Fruit fly (Drosophila melanogaster): ENCODE results near the gene robo2.

The robo2 gene

DNA sequence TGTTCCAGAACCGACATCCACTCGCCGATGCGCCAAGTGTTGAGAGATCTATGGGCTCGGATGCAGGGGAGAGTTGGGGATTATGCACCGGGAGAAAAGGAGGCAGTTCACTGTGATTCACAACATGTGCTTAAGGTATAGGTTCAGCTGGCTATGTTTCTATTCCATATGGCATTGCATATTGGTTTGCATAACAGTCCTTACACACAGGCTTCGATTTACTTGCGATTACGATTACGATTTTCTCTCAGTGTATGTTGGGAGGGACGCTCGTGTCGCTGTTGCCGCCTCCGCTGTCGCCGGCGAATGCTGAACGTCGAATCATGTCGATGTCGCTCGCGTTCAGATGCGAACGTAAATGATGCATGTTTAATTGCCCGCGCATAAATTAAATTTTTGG lies 13.5 kb upstream of the robo2 start (continued):
- TF ChIP-seq lz (GFP tag; optimal IDR thresholded peaks at IDR 0.05): peak; percentile 17
- TF ChIP-seq CG15336 (GFP tag; IDR thresholded peaks at IDR 0.05): no peak
- peak; percentile 91 for TF ChIP-seq Eip75B (GFP tag; optimal IDR thresholded peaks at IDR 0.05)
- TF ChIP-seq CG6808 (GFP tag; optimal IDR thresholded peaks at IDR 0.05): peak; percentile 86
- TF ChIP-seq CG11902 (GFP tag; optimal IDR thresholded peaks at IDR 0.05): no peak
- TF ChIP-seq dac (GFP tag; optimal IDR thresholded peaks at IDR 0.05): peak; percentile 65
- no peak for TF ChIP-seq cyc (GFP tag; optimal IDR thresholded peaks at IDR 0.05)
- peak; percentile 50 for TF ChIP-seq fd85E (GFP tag; optimal IDR thresholded peaks at IDR 0.05)
- TF ChIP-seq CG8632 (GFP tag; optimal IDR thresholded peaks at IDR 0.05): no peak
- peak; percentile 91 for TF ChIP-seq CG10669 (GFP tag; optimal IDR thresholded peaks at IDR 0.05)
- peak; percentile 88 for TF ChIP-seq esn (GFP tag; optimal IDR thresholded peaks at IDR 0.05)
- peak; percentile 87 for TF ChIP-seq CG3032 (tag; optimal IDR thresholded peaks at IDR 0.05)
- TF ChIP-seq pdm3 (GFP tag; optimal IDR thresholded peaks at IDR 0.05): peak; percentile 87
- TF ChIP-seq ss (GFP tag; optimal IDR thresholded peaks at IDR 0.05): no peak
- TF ChIP-seq Smox (GFP tag; optimal IDR thresholded peaks at IDR 0.05): no peak
- no peak for TF ChIP-seq Ets96B (tag; optimal IDR thresholded peaks at IDR 0.05)
- TF ChIP-seq acj6 (GFP tag; optimal IDR thresholded peaks at IDR 0.05): no peak
- TF ChIP-seq CG7368 (GFP tag; optimal IDR thresholded peaks at IDR 0.05): peak; percentile 90
- peak; percentile 89 for TF ChIP-seq Met (GFP tag; optimal IDR thresholded peaks at IDR 0.05)
- no peak for TF ChIP-seq achi (GFP tag; optimal IDR thresholded peaks at IDR 0.05)
- TF ChIP-seq OdsH (GFP tag; optimal IDR thresholded peaks at IDR 0.05): peak; percentile 91
- TF ChIP-seq CG9139 (GFP tag; optimal IDR thresholded peaks at IDR 0.05): no peak
- no peak for TF ChIP-seq dsx (GFP tag; optimal IDR thresholded peaks at IDR 0.05; ENCODE audit: poor library complexity, severe bottlenecking)
- TF ChIP-seq CG11762 (GFP tag; optimal IDR thresholded peaks at IDR 0.05; ENCODE audit: insufficient read depth): peak; percentile 91
- TF ChIP-seq CG8119 (GFP tag; IDR thresholded peaks at IDR 0.05): peak; percentile 77
- TF ChIP-seq net (GFP tag; optimal IDR thresholded peaks at IDR 0.05): peak; percentile 56
- TF ChIP-seq CG6792 (GFP tag; optimal IDR thresholded peaks at IDR 0.05): peak; percentile 73
- TF ChIP-seq Lpt (GFP tag; optimal IDR thresholded peaks at IDR 0.05): no peak

DNA sequence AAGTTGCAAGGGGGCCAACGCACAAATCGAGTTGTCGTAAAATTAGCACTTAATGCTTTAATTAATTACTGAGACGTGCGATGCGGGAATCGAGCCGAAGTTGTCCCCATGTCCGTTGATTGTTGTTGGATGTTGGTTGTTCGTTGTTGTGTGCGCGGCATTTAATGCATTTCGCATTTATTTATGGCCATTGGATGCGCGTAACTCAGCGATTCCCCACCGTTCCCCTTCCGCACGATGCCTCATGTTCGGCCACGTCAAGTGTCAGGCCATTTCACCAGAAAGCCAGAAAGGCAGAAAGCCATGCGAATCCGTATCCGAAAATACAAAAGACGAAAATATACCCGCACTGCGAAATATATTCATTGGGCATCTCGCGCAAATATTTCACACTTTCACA lies 11.2 kb upstream of the robo2 start:
- peak; percentile 49 for TF ChIP-seq Blimp-1 (GFP tag; optimal IDR thresholded peaks at IDR 0.05)
- TF ChIP-seq ss (GFP tag; optimal IDR thresholded peaks at IDR 0.05): no peak
- TF ChIP-seq CG11762 (GFP tag; optimal IDR thresholded peaks at IDR 0.05; ENCODE audit: insufficient read depth): no peak
- TF ChIP-seq eg (GFP tag; IDR thresholded peaks at IDR 0.05): no peak
- TF ChIP-seq CG15336 (GFP tag; IDR thresholded peaks at IDR 0.05): no peak
- TF ChIP-seq salr (GFP tag; optimal IDR thresholded peaks at IDR 0.05): peak in 1 of 2 experiments; percentile 54
- no peak for TF ChIP-seq CG16779 (tag; optimal IDR thresholded peaks at IDR 0.05)
- TF ChIP-seq svp (GFP tag): peak; percentile 52
- TF ChIP-seq Hr39 (GFP tag; optimal IDR thresholded peaks at IDR 0.05): no peak

DNA sequence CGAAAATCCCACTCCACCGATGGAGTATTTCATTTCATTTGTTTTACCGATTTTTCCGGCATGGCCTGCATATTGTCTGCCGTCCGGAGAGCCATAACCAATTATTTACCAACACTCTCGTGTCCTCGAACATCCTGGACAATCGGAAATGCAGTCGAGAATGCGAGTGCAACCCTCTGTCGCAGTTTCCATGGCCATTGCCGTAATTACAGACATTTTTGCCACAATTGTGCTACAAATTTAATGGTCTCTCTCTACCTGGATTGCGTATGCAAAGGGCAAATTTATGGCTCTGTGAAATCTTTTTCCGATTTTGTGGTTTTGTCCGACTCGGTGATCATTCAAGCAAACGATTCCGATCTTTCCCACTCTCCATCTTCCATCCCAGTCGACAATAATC lies 9.3 kb upstream of the robo2 start:
- TF ChIP-seq CG11762 (GFP tag; optimal IDR thresholded peaks at IDR 0.05; ENCODE audit: insufficient read depth): no peak
- no peak for TF ChIP-seq CG6163 (GFP tag; IDR thresholded peaks at IDR 0.05)
- no peak for TF ChIP-seq CG11294 (GFP tag; IDR thresholded peaks at IDR 0.05)
- no peak for TF ChIP-seq CG3032 (tag; optimal IDR thresholded peaks at IDR 0.05)
- TF ChIP-seq Eip78C (GFP tag): no peak
- no peak for TF ChIP-seq CG16779 (tag; optimal IDR thresholded peaks at IDR 0.05)
- TF ChIP-seq CG10631 (GFP tag; optimal IDR thresholded peaks at IDR 0.05): no peak
- TF ChIP-seq topi (GFP tag; optimal IDR thresholded peaks at IDR 0.05): no peak
- no peak for TF ChIP-seq CG8119 (GFP tag; IDR thresholded peaks at IDR 0.05)
- no peak for TF ChIP-seq CG1621 (tag; optimal IDR thresholded peaks at IDR 0.05)
- no peak for TF ChIP-seq CG8632 (GFP tag; optimal IDR thresholded peaks at IDR 0.05)
- no peak for TF ChIP-seq lz (GFP tag; optimal IDR thresholded peaks at IDR 0.05)
- TF ChIP-seq Hr4 (GFP tag; optimal IDR thresholded peaks at IDR 0.05): no peak
- TF ChIP-seq Hr39 (GFP tag; optimal IDR thresholded peaks at IDR 0.05): no peak
- no peak for TF ChIP-seq CG32006 (GFP tag; optimal IDR thresholded peaks at IDR 0.05)
- TF ChIP-seq svp (GFP tag): no peak
- no peak for TF ChIP-seq Met (GFP tag; optimal IDR thresholded peaks at IDR 0.05)
